Fruit fly (Drosophila melanogaster) Kc167 (cell line): ENCODE measurements around the gene CG34448.

Source experiments
- Myc ChIP-seq: fragments of >200 bp; optimal IDR thresholded peaks from 2 replicates; lab custom pipeline; 2017; ENCODE audit warnings: missing external identifiers
- Sin3A ChIP-seq: fragments of >200 bp; optimal IDR thresholded peaks from 2 replicates; lab custom pipeline; 2018; ENCODE audit warnings: missing external identifiers
- h ChIP-seq: fragments of >200 bp; optimal IDR thresholded peaks from 3 replicates; lab custom pipeline; 2018; ENCODE audit warnings: missing external identifiers
- insv ChIP-seq: fragments of >200 bp; optimal IDR thresholded peaks from 3 replicates; lab custom pipeline; 2018; ENCODE audit warnings: missing external identifiers
- psq ChIP-seq: fragments of >200 bp; optimal IDR thresholded peaks from 2 replicates; lab custom pipeline; 2017; ENCODE audit warnings: missing external identifiers
- ttk ChIP-seq: sonication (Bioruptor generic); optimal IDR thresholded peaks from 2 replicates; lab custom pipeline; 2017; ENCODE audit warnings: missing external identifiers

DNA sequence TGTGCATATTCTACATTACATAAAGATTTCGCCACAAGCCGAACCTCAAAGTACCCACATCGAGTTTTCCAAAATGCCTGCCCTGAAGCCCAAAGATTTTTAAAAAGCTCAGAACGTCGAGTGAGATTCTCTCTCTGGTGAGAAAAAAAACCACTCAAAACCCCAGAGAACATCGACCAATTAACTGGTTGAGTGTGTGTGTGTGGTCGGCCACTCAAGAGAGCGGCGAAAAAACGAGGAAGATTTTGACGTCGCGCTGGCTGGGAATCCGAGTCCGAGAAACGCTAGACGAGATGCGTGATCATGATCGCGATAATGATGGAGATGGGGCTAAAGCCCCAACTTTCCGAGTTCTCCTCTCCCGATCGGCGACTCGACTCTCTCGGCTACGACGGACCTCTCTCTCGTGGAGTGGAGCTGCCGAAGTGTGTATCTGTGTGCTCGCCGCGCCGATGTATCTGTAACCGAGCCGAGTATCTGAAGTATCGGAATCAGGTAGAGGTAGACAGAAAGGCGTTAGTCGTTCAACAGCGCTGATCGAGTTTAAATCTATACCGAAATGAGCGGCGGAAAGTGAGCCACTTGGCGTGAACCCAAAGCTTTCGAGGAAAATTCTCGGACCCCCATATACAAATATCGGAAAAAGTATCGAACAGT lies 33.1 kb upstream of the CG34448 start:
- TF ChIP-seq insv = no peak
- no peak for TF ChIP-seq psq (lab: Kevin White, UChicago)
- no peak for TF ChIP-seq ttk (lab: Kevin White, UChicago)
- no peak for TF ChIP-seq Myc
- TF ChIP-seq h = no peak
- TF ChIP-seq Sin3A (lab: Kevin White, UChicago) = no peak
